Worm (Caenorhabditis elegans) whole organism, late embryonic: Measurements from ENCODE around the gene C48D1.1.

ENCODE experiments used
- ahr-1 ChIP-seq: sonication (generic microtip); optimal IDR thresholded peaks from 2 replicates; lab custom pipeline; 2016; ENCODE audit warnings: missing genetic modification characterization, missing compliant biosample characterization
- fkh-10 ChIP-seq: fragments of 150-350 bp; optimal IDR thresholded peaks from 2 replicates; lab custom pipeline; 2014; ENCODE audit warnings: missing biosample characterization, missing genetic modification reagents, missing genetic modification characterization
- gmeb-2 ChIP-seq: sonication (generic microtip); optimal IDR thresholded peaks from 2 replicates; lab custom pipeline; 2016; ENCODE audit warnings: missing genetic modification characterization, inconsistent platforms, missing compliant biosample characterization
- nfya-1 ChIP-seq: sonication (generic microtip); optimal IDR thresholded peaks from 2 replicates; lab custom pipeline; 2017; ENCODE audit warnings: missing genetic modification characterization, mild to moderate bottlenecking, missing compliant biosample characterization, antibody characterized with exemption, moderate library complexity
- nhr-11 ChIP-seq: fragments of 150-350 bp; optimal IDR thresholded peaks from 2 replicates; lab custom pipeline; 2014; ENCODE audit warnings: missing biosample characterization, missing genetic modification characterization
- nhr-232 ChIP-seq: sonication (generic microtip); optimal IDR thresholded peaks from 2 replicates; lab custom pipeline; 2016; ENCODE audit warnings: missing genetic modification characterization, missing compliant biosample characterization
- odd-2 ChIP-seq: sonication (generic microtip); optimal IDR thresholded peaks from 2 replicates; lab custom pipeline; 2017; ENCODE audit warnings: antibody characterized with exemption, mild to moderate bottlenecking, missing genetic modification characterization, missing compliant biosample characterization
- pag-3 ChIP-seq: sonication (generic microtip); optimal IDR thresholded peaks from 2 replicates; lab custom pipeline; 2016; ENCODE audit warnings: missing compliant biosample characterization, missing genetic modification characterization, borderline replicate concordance
- pros-1 ChIP-seq: fragments of 150-350 bp; optimal IDR thresholded peaks from 2 replicates; lab custom pipeline; 2014; ENCODE audit warnings: missing biosample characterization, missing genetic modification reagents, missing genetic modification characterization
- ttx-3 ChIP-seq: sonication (generic microtip); optimal IDR thresholded peaks from 2 replicates; lab custom pipeline; 2016; ENCODE audit warnings: missing genetic modification reagents, missing genetic modification characterization, missing compliant biosample characterization

ce11 chrIV:13149276-13149675, 47.9 kb downstream of the C48D1.1 start, which contains the start of gene nlp-79:
- TF ChIP-seq nhr-232 (tag; lab: Kevin White, UChicago) (no peak), nhr-11 (no peak), pag-3 (no peak), pros-1 (tag; lab: Kevin White, UChicago) (no peak), ttx-3 (tag; lab: Kevin White, UChicago) (no peak), nfya-1 (tag; lab: Kevin White, UChicago) (no peak), fkh-10 (no peak), gmeb-2 (tag; lab: Kevin White, UChicago) (no peak), ahr-1 (tag; lab: Kevin White, UChicago) (no peak), odd-2 (tag; lab: Kevin White, UChicago) (no peak)
